Worm (Caenorhabditis elegans) whole organism, young adult: ENCODE results near the gene F20G2.5.

Source experiments
- C17E4.6 ChIP-seq: fragments of 200-800 bp; sonication (Bioruptor generic); IDR thresholded peaks from 2 replicates; pipeline ENCODE4 v1.3.6; 2022; ENCODE audit warnings: missing genetic modification reagents, missing genetic modification characterization, missing compliant biosample characterization
- D2030.7 ChIP-seq: fragments of 200-800 bp; sonication (Bioruptor generic); IDR thresholded peaks from 2 replicates; pipeline ENCODE4 v1.3.6; 2022; ENCODE audit warnings: missing genetic modification reagents, missing genetic modification characterization, missing compliant biosample characterization
- F37B4.10 ChIP-seq: fragments of 200-800 bp; sonication (Bioruptor generic); IDR thresholded peaks from 2 replicates; pipeline ENCODE4 v1.3.6; 2022; ENCODE audit warnings: missing genetic modification characterization, missing compliant biosample characterization
- F49E8.2 ChIP-seq: sonication (generic microtip); optimal IDR thresholded peaks from 3 replicates; lab custom pipeline; 2017; ENCODE audit warnings: missing genetic modification characterization, mild to moderate bottlenecking, missing compliant biosample characterization, antibody characterized with exemption, moderate library complexity; ENCODE audit not compliant: insufficient read depth
- F55B11.4 ChIP-seq: sonication (generic microtip); optimal IDR thresholded peaks from 2 replicates; lab custom pipeline; 2016; ENCODE audit warnings: missing compliant biosample characterization, missing genetic modification characterization, borderline replicate concordance; ENCODE audit not compliant: insufficient read depth
- F57A8.1 ChIP-seq: fragments of 200-800 bp; sonication (Bioruptor generic); optimal IDR thresholded peaks from 2 replicates; lab custom pipeline; 2018; ENCODE audit warnings: mild to moderate bottlenecking, missing genetic modification characterization, moderate library complexity, missing compliant biosample characterization
- K12H6.12 ChIP-seq: fragments of 200-800 bp; sonication (Bioruptor generic); optimal IDR thresholded peaks from 2 replicates; lab custom pipeline; 2018; ENCODE audit warnings: mild to moderate bottlenecking, missing genetic modification characterization, missing compliant biosample characterization
- T07F8.4 ChIP-seq: sonication (generic microtip); optimal IDR thresholded peaks from 2 replicates; lab custom pipeline; 2016; ENCODE audit warnings: mild to moderate bottlenecking, missing genetic modification characterization, moderate library complexity, missing compliant biosample characterization
- T26A5.8 ChIP-seq: sonication (generic microtip); optimal IDR thresholded peaks from 2 replicates; lab custom pipeline; 2016; ENCODE audit warnings: missing genetic modification characterization, missing compliant biosample characterization
- Y67H2A.10 ChIP-seq: fragments of 200-800 bp; sonication (Bioruptor generic); conservative IDR thresholded peaks from 2 replicates; pipeline ENCODE4 v1.3.6; 2022; ENCODE audit warnings: missing genetic modification reagents, missing genetic modification characterization, missing compliant biosample characterization
- Y95B8A.8 ChIP-seq: fragments of 200-800 bp; sonication (Bioruptor generic); IDR thresholded peaks from 2 replicates; pipeline ENCODE4 v1.3.6; 2022; ENCODE audit warnings: missing genetic modification reagents, missing genetic modification characterization, missing compliant biosample characterization
- akir-1 ChIP-seq: fragments of 200-800 bp; sonication (Bioruptor generic); optimal IDR thresholded peaks from 2 replicates; lab custom pipeline; 2018; ENCODE audit warnings: mild to moderate bottlenecking, missing genetic modification characterization, moderate library complexity, missing compliant biosample characterization
- ama-1 ChIP-seq, 3 experiments: fragments of 150-350 bp in 1 of 3; sonication (generic microtip) in 2 of 3; optimal IDR thresholded peaks; 2 replicates each; lab custom pipeline; 2014 to 2018; ENCODE audit warnings: missing biosample characterization in 2 of 3, missing genetic modification characterization in 2 of 3, missing genetic modification reagents in 2 of 3
- aptf-2 ChIP-seq: fragments of 200-800 bp; sonication (Bioruptor generic); conservative IDR thresholded peaks from 2 replicates; pipeline ENCODE4 v1.3.6; 2022; ENCODE audit warnings: missing genetic modification reagents, missing genetic modification characterization, missing compliant biosample characterization
- atf-7 ChIP-seq: sonication (generic microtip); optimal IDR thresholded peaks from 2 replicates; lab custom pipeline; 2017; ENCODE audit warnings: mild to moderate bottlenecking, missing genetic modification characterization, missing compliant biosample characterization
- ccch-3 ChIP-seq: fragments of 200-800 bp; sonication (Bioruptor generic); optimal IDR thresholded peaks from 2 replicates; lab custom pipeline; 2018; ENCODE audit warnings: mild to moderate bottlenecking, missing genetic modification characterization, missing compliant biosample characterization
- cebp-2 ChIP-seq: fragments of 200-800 bp; sonication (Bioruptor generic); IDR thresholded peaks from 2 replicates; pipeline ENCODE4 v1.3.6; 2022; ENCODE audit warnings: missing genetic modification characterization, missing compliant biosample characterization
- ceh-100 ChIP-seq: fragments of 200-800 bp; sonication (Bioruptor generic); IDR thresholded peaks from 2 replicates; pipeline ENCODE4 v1.3.6; 2022; ENCODE audit warnings: missing genetic modification reagents, missing genetic modification characterization, missing compliant biosample characterization
- ceh-79 ChIP-seq: sonication (generic microtip); optimal IDR thresholded peaks from 2 replicates; lab custom pipeline; 2017; ENCODE audit warnings: mild to moderate bottlenecking, missing genetic modification characterization, missing compliant biosample characterization
- ceh-91 ChIP-seq: fragments of 200-800 bp; sonication (Bioruptor generic); IDR thresholded peaks from 2 replicates; pipeline ENCODE4 v1.3.6; 2022; ENCODE audit warnings: missing genetic modification reagents, missing genetic modification characterization, missing compliant biosample characterization
- dox-1 ChIP-seq: fragments of 200-800 bp; sonication (Bioruptor generic); IDR thresholded peaks from 2 replicates; pipeline ENCODE4 v1.3.6; 2022; ENCODE audit warnings: missing genetic modification reagents, missing genetic modification characterization, missing compliant biosample characterization
- dpff-1 ChIP-seq: sonication (generic microtip); optimal IDR thresholded peaks from 2 replicates; lab custom pipeline; 2017; ENCODE audit warnings: mild to moderate bottlenecking, missing genetic modification characterization, missing compliant biosample characterization
- efl-1 ChIP-seq: fragments of 150-350 bp; optimal IDR thresholded peaks from 2 replicates; lab custom pipeline; 2014; ENCODE audit warnings: missing biosample characterization, missing genetic modification reagents, missing genetic modification characterization
- fkh-3 ChIP-seq: sonication (generic microtip); optimal IDR thresholded peaks from 2 replicates; lab custom pipeline; 2016; ENCODE audit warnings: mild to moderate bottlenecking, missing genetic modification characterization, missing compliant biosample characterization
- hmg-20 ChIP-seq: fragments of 200-800 bp; sonication (Bioruptor generic); IDR thresholded peaks from 2 replicates; pipeline ENCODE4 v1.3.6; 2022; ENCODE audit warnings: missing genetic modification reagents, missing genetic modification characterization, missing compliant biosample characterization
- lin-40 ChIP-seq: sonication (generic microtip); optimal IDR thresholded peaks from 2 replicates; lab custom pipeline; 2016; ENCODE audit warnings: missing genetic modification characterization, mild to moderate bottlenecking, missing compliant biosample characterization, missing genotype, missing genetic modification reagents
- lin-54 ChIP-seq: fragments of 200-800 bp; sonication (Bioruptor generic); optimal IDR thresholded peaks from 2 replicates; lab custom pipeline; 2018; ENCODE audit warnings: mild to moderate bottlenecking, missing genetic modification characterization, missing compliant biosample characterization
- madf-6 ChIP-seq: fragments of 200-800 bp; sonication (Bioruptor generic); IDR thresholded peaks from 2 replicates; pipeline ENCODE4 v1.3.6; 2022; ENCODE audit warnings: missing genetic modification reagents, missing genetic modification characterization, missing compliant biosample characterization
- mel-28 ChIP-seq: sonication (generic microtip); optimal IDR thresholded peaks from 2 replicates; lab custom pipeline; 2016; ENCODE audit warnings: borderline replicate concordance, mild to moderate bottlenecking, missing genetic modification characterization, missing compliant biosample characterization
- mxl-1 ChIP-seq: sonication (generic microtip); optimal IDR thresholded peaks from 2 replicates; lab custom pipeline; 2016; ENCODE audit warnings: missing genetic modification characterization, missing compliant biosample characterization
- nhr-120 ChIP-seq: fragments of 200-800 bp; sonication (Bioruptor generic); IDR thresholded peaks from 2 replicates; pipeline ENCODE4 v1.3.6; 2022; ENCODE audit warnings: missing genetic modification characterization, missing compliant biosample characterization
- pbrm-1 ChIP-seq: fragments of 200-800 bp; sonication (Bioruptor generic); IDR thresholded peaks from 2 replicates; pipeline ENCODE4 v1.3.6; 2022; ENCODE audit warnings: missing genetic modification reagents, missing genetic modification characterization, missing compliant biosample characterization
- pha-4 ChIP-seq: fragments of 150-350 bp; sonication (generic microtip); optimal IDR thresholded peaks from 2 replicates; lab custom pipeline; 2014; ENCODE audit warnings: missing biosample characterization, missing genetic modification reagents, missing genetic modification characterization
- rcor-1 ChIP-seq: fragments of 200-800 bp; sonication (Bioruptor generic); IDR thresholded peaks from 2 replicates; pipeline ENCODE4 v1.3.6; 2022; ENCODE audit warnings: missing genetic modification reagents, missing genetic modification characterization, missing compliant biosample characterization
- repo-1 ChIP-seq: sonication (generic microtip); optimal IDR thresholded peaks from 2 replicates; lab custom pipeline; 2017; ENCODE audit warnings: mild to moderate bottlenecking, missing genetic modification characterization, missing compliant biosample characterization
- snpc-4 ChIP-seq, 5 experiments: fragments of 150-350 bp in 1 of 5; sonication (generic microtip) in 4 of 5; optimal IDR thresholded peaks; 2 replicates each; lab custom pipeline; 2014 to 2018; ENCODE audit warnings: missing genetic modification characterization in 5 of 5, missing biosample characterization in 3 of 5, antibody characterized with exemption in 2 of 5, mild to moderate bottlenecking in 2 of 5, missing compliant biosample characterization in 2 of 5, missing genotype in 2 of 5, moderate library complexity in 2 of 5, missing genetic modification reagents in 1 of 5
- unc-62 ChIP-seq: fragments of 150-350 bp; optimal IDR thresholded peaks from 2 replicates; lab custom pipeline; 2014; ENCODE audit warnings: missing biosample characterization, missing genetic modification reagents, missing genetic modification characterization
- ztf-18 ChIP-seq: sonication (generic microtip); optimal IDR thresholded peaks from 2 replicates; lab custom pipeline; 2016; ENCODE audit warnings: missing genotype, mild to moderate bottlenecking, missing genetic modification characterization, missing compliant biosample characterization
- ztf-25 ChIP-seq: fragments of 200-800 bp; sonication (Bioruptor generic); IDR thresholded peaks from 2 replicates; pipeline ENCODE4 v1.3.6; 2022; ENCODE audit warnings: missing genetic modification reagents, missing genetic modification characterization, missing compliant biosample characterization
- ztf-28 ChIP-seq: fragments of 200-800 bp; sonication (Bioruptor generic); IDR thresholded peaks from 2 replicates; pipeline ENCODE4 v1.3.6; 2022; ENCODE audit warnings: missing genetic modification reagents, missing genetic modification characterization, missing compliant biosample characterization

The F20G2.5 gene

ce11 chrV:13771209-13771608, at the start of gene F20G2.5:
Gene F20G2.5, plus strand, starts transcription at chrV:13771509.
- no peak for TF ChIP-seq lin-54 (GFP tag; lab: Kevin White, UChicago)
- TF ChIP-seq ceh-79 (tag; lab: Kevin White, UChicago) = no peak
- no peak for TF ChIP-seq ztf-18
- TF ChIP-seq ceh-91 (GFP tag; lab: Robert Waterston, UW) = no peak
- TF ChIP-seq ztf-25 (GFP tag; lab: Robert Waterston, UW) = no peak

DNA sequence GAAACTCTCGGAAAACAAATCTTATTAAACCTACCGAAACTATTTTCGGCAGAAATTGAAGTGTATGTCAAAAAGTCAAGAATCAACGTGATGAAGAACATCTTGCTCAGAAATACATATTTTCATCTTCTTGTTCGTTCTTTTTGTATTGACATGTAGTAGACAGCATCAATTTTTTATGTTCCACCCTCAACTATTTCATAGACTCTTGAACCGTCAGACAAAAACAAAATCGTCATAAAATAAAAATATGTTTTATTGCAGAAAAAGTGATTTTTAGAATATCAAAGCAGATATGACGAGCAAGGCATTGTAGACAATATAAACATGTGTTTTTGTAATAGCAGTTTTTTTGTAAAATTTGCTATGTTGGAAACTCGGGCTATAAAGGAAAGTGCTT, 46.5 kb upstream of the F20G2.5 start, which contains the start of gene F35E12.2:
Gene F35E12.2 (minus strand): TSS at position 101 of the 400 bp plus-strand sequence.
- no peak for TF ChIP-seq nhr-120 (GFP tag; lab: Robert Waterston, UW)
- no peak for TF ChIP-seq T26A5.8 (tag; lab: Kevin White, UChicago)
- TF ChIP-seq lin-54 (GFP tag; lab: Kevin White, UChicago) = no peak
- TF ChIP-seq rcor-1 (GFP tag; lab: Robert Waterston, UW) = no peak
- no peak for TF ChIP-seq T07F8.4 (tag; lab: Kevin White, UChicago)
- no peak for TF ChIP-seq efl-1 (GFP tag; lab: Kevin White, UChicago)
- no peak for TF ChIP-seq dpff-1
- TF ChIP-seq C17E4.6 = no peak
- no peak for TF ChIP-seq ama-1 (optimal IDR thresholded peaks at IDR 0.05; lab: Kevin White, UChicago)
- TF ChIP-seq ama-1 (GFP tag; optimal IDR thresholded peaks at IDR 0.05; lab: Kevin White, UChicago) = no peak
- TF ChIP-seq F57A8.1 (GFP tag; lab: Kevin White, UChicago) = no peak
- TF ChIP-seq aptf-2 = no peak
- TF ChIP-seq ceh-100 (GFP tag; lab: Robert Waterston, UW) = no peak
- no peak for TF ChIP-seq ztf-28 (GFP tag; lab: Robert Waterston, UW)
- no peak for TF ChIP-seq K12H6.12 (tag; lab: Kevin White, UChicago)
- TF ChIP-seq lin-40 (tag; lab: Kevin White, UChicago) = no peak
- no peak for TF ChIP-seq Y67H2A.10
- TF ChIP-seq pha-4 = no peak
- no peak for TF ChIP-seq repo-1 (tag; lab: Kevin White, UChicago)
- TF ChIP-seq D2030.7 (GFP tag; lab: Robert Waterston, UW) = no peak

- TF ChIP-seq madf-6 (GFP tag; lab: Robert Waterston, UW) (no peak), Y95B8A.8 (GFP tag; lab: Robert Waterston, UW) (no peak), ceh-100 (GFP tag; lab: Robert Waterston, UW) (no peak), pbrm-1 (GFP tag; lab: Robert Waterston, UW) (no peak), dox-1 (GFP tag; lab: Robert Waterston, UW) (no peak), F49E8.2 (tag; lab: Kevin White, UChicago) (no peak), F55B11.4 (tag; lab: Kevin White, UChicago) (no peak), mel-28 (tag; lab: Kevin White, UChicago) (no peak), akir-1 (GFP tag; lab: Kevin White, UChicago) (no peak), mxl-1 (tag; lab: Kevin White, UChicago) (no peak), atf-7 (no peak), cebp-2 (GFP tag; lab: Robert Waterston, UW) (no peak), snpc-4 (GFP tag; optimal IDR thresholded peaks at IDR 0.05; lab: Kevin White, UChicago) (no peak), snpc-4 (tag; optimal IDR thresholded peaks at IDR 0.05; lab: Kevin White, UChicago) (no peak), unc-62 (GFP tag; lab: Kevin White, UChicago) (no peak), hmg-20 (no peak), ccch-3 (GFP tag; lab: Kevin White, UChicago) (no peak), fkh-3 (tag; lab: Kevin White, UChicago) (no peak), F37B4.10 (GFP tag; lab: Robert Waterston, UW) (no peak)
Measured at ce11 chrV:13725574-13725973, 45.7 kb upstream of the F20G2.5 start, which contains the start of gene fbxa-181. Gene fbxa-181, plus strand, starts transcription at chrV:13725874.
